Worm (Caenorhabditis elegans): ENCODE results near the gene cni-1.

cni-1 gene

DNA sequence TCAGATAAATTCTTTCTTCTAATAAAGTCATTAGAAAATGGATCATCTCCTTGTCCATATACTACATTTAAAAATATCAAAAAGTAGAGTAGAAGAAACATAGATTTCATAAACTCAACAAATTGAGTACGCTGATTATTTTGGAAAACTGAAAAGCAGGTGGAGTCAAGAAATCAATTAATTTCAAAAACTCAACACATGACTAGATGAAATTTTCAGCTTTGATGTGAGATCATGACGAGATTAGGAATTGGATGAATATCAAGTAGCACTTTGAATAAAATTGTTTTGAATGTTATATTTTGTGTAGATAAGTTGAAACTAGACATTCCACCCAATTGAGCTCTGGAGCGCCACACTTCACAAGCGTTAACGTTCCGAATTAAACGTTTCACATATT is 15.4 kb downstream of the cni-1 start, which contains the start of gene F57B1.1:
TSS of gene F57B1.1 (minus strand) at position 101 of the 400 bp plus-strand sequence.
- no peak for TF ChIP-seq egl-27 (tag; optimal IDR thresholded peaks at IDR 0.05)

DNA sequence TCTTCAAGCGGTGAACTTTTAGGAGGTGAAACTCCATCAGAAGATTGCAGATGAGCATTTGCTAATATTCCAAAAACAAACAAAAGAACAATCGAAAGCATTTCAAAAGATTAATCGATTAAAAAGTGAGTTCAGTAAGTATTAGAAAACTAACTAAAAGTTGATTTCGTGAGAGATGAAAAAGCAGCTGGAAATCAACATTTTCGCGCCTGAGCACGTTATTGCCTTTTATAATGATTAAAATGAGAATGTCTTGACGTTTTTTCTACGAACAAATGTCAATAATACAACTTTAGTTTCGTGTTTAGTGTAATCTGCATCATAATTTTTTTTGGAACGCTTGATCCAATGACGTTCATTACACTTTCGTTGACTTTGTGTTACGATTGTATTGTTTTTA is 17.7 kb downstream of the cni-1 start, which contains the start of gene F57B1.9:
TSS of gene F57B1.9 (minus strand) at position 101 of the 400 bp plus-strand sequence.
- TF ChIP-seq nhr-25 (tag; optimal IDR thresholded peaks at IDR 0.05): peak; percentile 55
- no peak for TF ChIP-seq crh-2 (tag; optimal IDR thresholded peaks at IDR 0.05)
- TF ChIP-seq skn-1 (tag; optimal IDR thresholded peaks at IDR 0.05): no peak

DNA sequence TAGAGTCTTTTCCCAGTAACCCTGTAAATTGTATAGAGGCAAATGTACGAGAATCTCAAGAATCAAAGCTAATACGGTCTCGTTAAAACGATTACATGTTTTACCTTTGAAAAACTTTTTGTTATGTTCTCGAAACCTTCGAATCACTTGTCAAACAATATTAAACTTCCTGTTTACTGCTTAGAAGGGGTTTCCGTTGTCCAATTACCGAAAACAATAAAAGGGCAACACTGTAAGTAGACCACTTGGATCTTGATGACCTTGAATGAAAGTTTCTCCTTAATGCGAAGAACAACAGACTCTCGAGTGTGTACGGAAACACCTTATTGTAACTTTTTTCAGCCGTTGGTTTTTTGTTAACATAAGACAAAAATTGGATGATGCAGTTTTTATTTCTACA is 20.5 kb downstream of the cni-1 start:
- no peak for TF ChIP-seq lin-13 (GFP tag; optimal IDR thresholded peaks at IDR 0.05)
- no peak for TF ChIP-seq ZK546.5 (tag; optimal IDR thresholded peaks at IDR 0.05)
- no peak for TF ChIP-seq sma-9 (GFP tag; optimal IDR thresholded peaks at IDR 0.05)
- TF ChIP-seq sma-9 (tag; optimal IDR thresholded peaks at IDR 0.05): no peak
- TF ChIP-seq nhr-10 (tag; optimal IDR thresholded peaks at IDR 0.05): no peak
- no peak for TF ChIP-seq elt-3 (tag; optimal IDR thresholded peaks at IDR 0.05)
- no peak for TF ChIP-seq ztf-4 (tag; optimal IDR thresholded peaks at IDR 0.05)
- no peak for TF ChIP-seq nhr-237 (tag; optimal IDR thresholded peaks at IDR 0.05)
- no peak for TF ChIP-seq blmp-1 (tag; optimal IDR thresholded peaks at IDR 0.05; ENCODE audit: insufficient read depth)
- peak in 1 of 2 experiments; percentile 6 for TF ChIP-seq lsy-2 (tag; optimal IDR thresholded peaks at IDR 0.05)
- no peak for TF ChIP-seq ama-1 (optimal IDR thresholded peaks at IDR 0.05)
- no peak for TF ChIP-seq lin-39 (tag; optimal IDR thresholded peaks at IDR 0.05)
- TF ChIP-seq ceh-16 (tag; optimal IDR thresholded peaks at IDR 0.05): no peak
- TF ChIP-seq nhr-25 (tag; optimal IDR thresholded peaks at IDR 0.05): peak; percentile 82
- no peak for TF ChIP-seq nhr-129 (tag; optimal IDR thresholded peaks at IDR 0.05)
- peak; percentile 15 for TF ChIP-seq sma-3 (GFP tag; optimal IDR thresholded peaks at IDR 0.05)

DNA sequence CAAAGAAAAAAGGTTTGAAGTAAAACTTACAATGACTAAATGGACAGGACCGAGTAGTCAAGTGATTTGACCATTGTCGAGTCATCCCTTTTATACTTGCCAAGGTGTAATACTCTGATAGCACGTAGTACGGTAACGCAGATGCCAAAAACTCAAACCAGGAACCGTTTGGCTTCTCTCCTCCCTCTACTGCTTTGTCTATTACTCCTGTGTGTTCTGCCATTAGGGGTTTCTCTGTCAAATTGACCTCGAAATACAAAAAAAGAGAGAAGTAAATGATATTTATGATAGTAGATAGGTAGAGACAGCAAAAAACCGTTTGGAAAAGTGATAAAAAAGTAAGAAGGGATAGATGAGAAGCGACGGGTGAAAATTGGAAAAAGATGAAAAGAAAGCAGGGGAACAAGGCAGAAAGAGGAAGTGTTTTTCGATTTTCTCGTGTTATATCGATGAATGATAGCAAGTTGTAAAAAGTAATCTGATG is 22.0 kb downstream of the cni-1 start, which contains the start of the genes col-159 and col-160:
TSS of gene col-159 (minus strand) at position 51 of the 484 bp plus-strand sequence.
TSS of gene col-160 (minus strand) at position 63 of the 484 bp plus-strand sequence.
- TF ChIP-seq Y55F3AM.14 (GFP tag; optimal IDR thresholded peaks at IDR 0.05) (peak; percentile 21), mdl-1 (tag; optimal IDR thresholded peaks at IDR 0.05) (no peak), dmd-4 (tag; optimal IDR thresholded peaks at IDR 0.05) (no peak), zag-1 (tag; optimal IDR thresholded peaks at IDR 0.05) (no peak), blmp-1 (tag; optimal IDR thresholded peaks at IDR 0.05; ENCODE audit: insufficient read depth) (peak; percentile 83), mbf-1 (tag; optimal IDR thresholded peaks at IDR 0.05) (no peak), nhr-25 (tag; optimal IDR thresholded peaks at IDR 0.05) (peak; percentile 72), lin-39 (tag; optimal IDR thresholded peaks at IDR 0.05) (no peak), F13H6.1 (tag; optimal IDR thresholded peaks at IDR 0.05) (no peak), skn-1 (tag; optimal IDR thresholded peaks at IDR 0.05) (no peak), peb-1 (tag; optimal IDR thresholded peaks at IDR 0.05) (no peak), aly-2 (tag; optimal IDR thresholded peaks at IDR 0.05) (no peak), elt-3 (tag; optimal IDR thresholded peaks at IDR 0.05) (no peak), gmeb-1 (tag; optimal IDR thresholded peaks at IDR 0.05) (no peak), alr-1 (tag; optimal IDR thresholded peaks at IDR 0.05) (no peak), lin-11 (tag; optimal IDR thresholded peaks at IDR 0.05) (no peak), C34F6.9 (tag; optimal IDR thresholded peaks at IDR 0.05) (no peak), ceh-16 (tag; optimal IDR thresholded peaks at IDR 0.05) (no peak), ztf-4 (tag; optimal IDR thresholded peaks at IDR 0.05) (no peak), ceh-82 (tag; optimal IDR thresholded peaks at IDR 0.05) (no peak), unc-55 (GFP tag; optimal IDR thresholded peaks at IDR 0.05) (no peak), ama-1 (optimal IDR thresholded peaks at IDR 0.05) (no peak), lsy-2 (tag; optimal IDR thresholded peaks at IDR 0.05) (peak in 1 of 2 experiments; percentile 4), nhr-11 (tag; optimal IDR thresholded peaks at IDR 0.05) (no peak), nhr-129 (tag; optimal IDR thresholded peaks at IDR 0.05) (peak; percentile 77), fos-1 (tag; optimal IDR thresholded peaks at IDR 0.05) (no peak), sma-3 (GFP tag; optimal IDR thresholded peaks at IDR 0.05) (peak; percentile 74), elt-1 (tag; optimal IDR thresholded peaks at IDR 0.05) (no peak), nhr-21 (tag; optimal IDR thresholded peaks at IDR 0.05) (peak; percentile 44), sma-9 (GFP tag; optimal IDR thresholded peaks at IDR 0.05) (peak; percentile 26), sma-9 (tag; optimal IDR thresholded peaks at IDR 0.05) (no peak), ztf-11 (tag; optimal IDR thresholded peaks at IDR 0.05) (no peak), sem-4 (tag; optimal IDR thresholded peaks at IDR 0.05) (no peak), nhr-237 (tag; optimal IDR thresholded peaks at IDR 0.05) (no peak), crh-2 (tag; optimal IDR thresholded peaks at IDR 0.05) (peak; percentile 36), snpc-4 (tag; optimal IDR thresholded peaks at IDR 0.05) (no peak), unc-62 (GFP tag; optimal IDR thresholded peaks at IDR 0.05) (no peak), nhr-77 (tag; optimal IDR thresholded peaks at IDR 0.05) (no peak), ZK546.5 (tag; optimal IDR thresholded peaks at IDR 0.05) (no peak), nhr-12 (tag; optimal IDR thresholded peaks at IDR 0.05) (no peak), R02D3.7 (tag; optimal IDR thresholded peaks at IDR 0.05) (no peak), nhr-23 (tag; optimal IDR thresholded peaks at IDR 0.05) (no peak), unc-39 (tag; optimal IDR thresholded peaks at IDR 0.05) (no peak), egl-27 (tag; optimal IDR thresholded peaks at IDR 0.05) (peak; percentile 69)

All from whole organism, L2 larva.